Fruit fly (Drosophila melanogaster): Measurements from ENCODE around the gene Cpr65Ax2.
"Not testable (repeated sequence)": the region's sequence is repeated elsewhere in the genome, so short reads cannot be mapped to it uniquely, and the experiment has no call there.

The Cpr65Ax2 gene

DNA sequence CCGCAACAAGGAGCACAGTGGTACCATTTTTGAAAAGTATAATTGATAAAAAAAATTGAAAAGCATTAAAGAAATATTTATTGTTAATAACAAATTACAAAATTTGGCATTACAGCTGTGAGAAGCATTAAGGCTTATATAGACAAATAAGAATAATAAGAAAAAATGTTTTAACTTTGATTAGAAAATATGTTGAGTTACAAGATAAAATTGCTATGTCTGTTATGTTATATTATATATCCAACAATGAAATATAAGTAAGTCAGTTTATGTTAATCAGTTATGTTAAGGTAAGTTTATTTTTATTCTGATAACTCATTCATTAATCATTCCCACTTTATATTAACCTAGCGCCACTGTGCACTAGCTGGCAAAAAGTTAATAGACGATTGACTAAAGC, 9.2 kb upstream of the Cpr65Ax2 start:
- TF ChIP-seq insv (optimal IDR thresholded peaks at IDR 0.05) (no peak), Myc (optimal IDR thresholded peaks at IDR 0.05) (no peak), ttk (optimal IDR thresholded peaks at IDR 0.05) (no peak), h (optimal IDR thresholded peaks at IDR 0.05) (no peak), Sin3A (optimal IDR thresholded peaks at IDR 0.05) (no peak), psq (optimal IDR thresholded peaks at IDR 0.05) (no peak)

DNA sequence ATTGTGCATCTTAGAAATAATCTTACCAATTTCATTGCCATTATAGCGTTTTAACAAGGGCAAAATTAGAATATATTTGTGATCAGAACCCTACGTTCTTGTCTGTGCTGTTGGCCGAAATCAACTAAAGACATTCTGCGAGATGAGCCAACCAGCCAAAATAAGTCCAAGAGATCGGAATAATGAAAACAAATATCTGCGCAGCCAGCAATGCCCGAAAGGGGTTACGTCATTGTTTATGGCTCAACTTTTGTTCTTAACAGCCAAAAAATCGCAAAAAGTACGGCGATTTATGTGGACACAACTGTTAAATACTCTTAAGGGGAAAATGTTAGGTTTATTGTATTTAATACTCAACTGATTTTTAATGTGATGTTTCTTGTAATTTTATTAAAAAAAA, 7.9 kb upstream of the Cpr65Ax2 start, which contains the start of gene Cpr65Ay:
Gene Cpr65Ay (minus strand): TSS at position 101 of the 400 bp plus-strand sequence.
- TF ChIP-seq Sin3A (optimal IDR thresholded peaks at IDR 0.05) (no peak), ttk (optimal IDR thresholded peaks at IDR 0.05) (no peak), Myc (optimal IDR thresholded peaks at IDR 0.05) (no peak), h (optimal IDR thresholded peaks at IDR 0.05) (no peak), insv (optimal IDR thresholded peaks at IDR 0.05) (no peak), psq (optimal IDR thresholded peaks at IDR 0.05) (no peak)

dm6 chr3L:6157327-6158032, 6.8 kb upstream of the Cpr65Ax2 start, which contains the start of gene CG13297:
TSS of gene CG13297 (minus strand) at chr3L:6157377.
- no peak for TF ChIP-seq insv (optimal IDR thresholded peaks at IDR 0.05)
- no peak for TF ChIP-seq Myc (optimal IDR thresholded peaks at IDR 0.05)
- TF ChIP-seq h (optimal IDR thresholded peaks at IDR 0.05): no peak
- no peak for TF ChIP-seq Sin3A (optimal IDR thresholded peaks at IDR 0.05)
- no peak for TF ChIP-seq ttk (optimal IDR thresholded peaks at IDR 0.05)
- TF ChIP-seq psq (optimal IDR thresholded peaks at IDR 0.05): no peak

- TF ChIP-seq Sin3A (optimal IDR thresholded peaks at IDR 0.05): no peak
- TF ChIP-seq insv (optimal IDR thresholded peaks at IDR 0.05): no peak
- TF ChIP-seq psq (optimal IDR thresholded peaks at IDR 0.05): no peak
- TF ChIP-seq ttk (optimal IDR thresholded peaks at IDR 0.05): no peak
- TF ChIP-seq Myc (optimal IDR thresholded peaks at IDR 0.05): no peak
- TF ChIP-seq h (optimal IDR thresholded peaks at IDR 0.05): no peak
Measured at dm6 chr3L:6154951-6155394, 4.3 kb upstream of the Cpr65Ax2 start.

DNA sequence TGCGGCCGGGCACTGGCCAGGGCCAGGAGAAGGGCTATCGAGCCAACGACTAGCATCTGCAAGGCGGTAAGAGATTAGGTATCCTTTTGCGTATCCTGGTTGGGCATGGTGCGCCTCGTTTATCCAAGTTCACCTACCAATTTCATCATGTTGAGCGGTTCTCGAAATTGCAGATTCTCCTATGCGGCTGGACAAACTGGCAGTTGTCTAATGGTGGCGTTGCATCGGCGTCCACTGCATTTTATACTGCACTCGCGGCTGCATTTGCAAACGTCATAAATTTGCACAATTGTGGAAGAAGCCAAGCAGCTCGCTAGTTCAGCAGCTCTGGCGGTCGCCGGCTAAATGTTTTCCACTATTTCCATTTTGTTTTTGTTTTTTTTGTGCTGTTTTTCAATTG, 1.9 kb upstream of the Cpr65Ax2 start, which contains the start of gene Acp65Aa:
Gene Acp65Aa (minus strand): TSS at position 215 of the 400 bp plus-strand sequence.
- TF ChIP-seq insv (optimal IDR thresholded peaks at IDR 0.05) (no peak), ttk (optimal IDR thresholded peaks at IDR 0.05) (no peak), Sin3A (optimal IDR thresholded peaks at IDR 0.05) (no peak), psq (optimal IDR thresholded peaks at IDR 0.05) (no peak), h (optimal IDR thresholded peaks at IDR 0.05) (no peak)

- not testable (repeated sequence) for TF ChIP-seq h, psq, insv (optimal IDR thresholded peaks at IDR 0.05)
Measured at dm6 chr3L:6149248-6149647, 1.4 kb downstream of the Cpr65Ax2 start, which contains the start of gene Lcp65Ab1. TSS of gene Lcp65Ab1 (plus strand) at chr3L:6149548.

- TF ChIP-seq Myc, psq, Sin3A (optimal IDR thresholded peaks at IDR 0.05): not testable (repeated sequence)
Measured at dm6 chr3L:6147887-6148286, 2.8 kb downstream of the Cpr65Ax2 start, which contains the start of gene Cpr65Ax1. TSS of gene Cpr65Ax1 (minus strand) at chr3L:6147987.

- not testable (repeated sequence) for TF ChIP-seq Myc, insv, psq (optimal IDR thresholded peaks at IDR 0.05)
Measured at dm6 chr3L:6146374-6146773, 4.3 kb downstream of the Cpr65Ax2 start, which contains the start of gene Lcp65Ab2. TSS of gene Lcp65Ab2 (plus strand) at chr3L:6146674.

- TF ChIP-seq psq (optimal IDR thresholded peaks at IDR 0.05) (no peak), h (optimal IDR thresholded peaks at IDR 0.05) (no peak), ttk (optimal IDR thresholded peaks at IDR 0.05) (no peak), insv (optimal IDR thresholded peaks at IDR 0.05) (no peak), Sin3A (optimal IDR thresholded peaks at IDR 0.05) (no peak), Myc (optimal IDR thresholded peaks at IDR 0.05) (no peak)
Measured at dm6 chr3L:6144769-6145220, 5.9 kb downstream of the Cpr65Ax2 start, which contains the start of gene Lcp65Ac. TSS of gene Lcp65Ac (plus strand) at chr3L:6144819.

DNA sequence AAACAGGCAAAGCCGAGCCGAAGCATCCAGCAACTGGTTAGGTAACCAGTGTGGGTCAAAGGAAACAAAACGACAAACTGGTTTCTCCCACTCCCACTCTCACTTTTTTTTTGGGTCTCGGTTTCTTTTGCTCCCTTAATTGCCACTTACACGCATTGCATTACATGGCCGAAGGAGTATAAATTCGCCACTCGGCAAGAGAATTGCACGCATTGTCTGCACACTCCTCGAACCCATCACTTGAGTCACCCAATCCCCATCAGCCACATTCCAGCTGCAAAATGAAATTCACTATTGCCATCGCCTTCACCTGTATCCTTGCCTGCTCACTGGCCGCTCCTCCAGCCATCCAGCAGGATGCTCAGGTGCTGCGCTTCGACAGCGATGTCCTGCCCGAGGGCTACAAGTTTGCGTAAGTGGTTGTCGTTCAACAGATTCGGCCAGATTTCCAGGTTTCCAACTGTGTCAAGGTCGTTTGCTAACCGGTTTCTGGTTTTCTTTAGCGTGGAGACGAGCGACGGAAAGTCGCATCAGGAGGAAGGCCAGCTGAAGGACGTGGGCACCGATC, 7.4 kb downstream of the Cpr65Ax2 start, which contains the start of gene Lcp65Ad:
Gene Lcp65Ad (plus strand): TSS at position 208 of the 568 bp plus-strand sequence.
- TF ChIP-seq insv (optimal IDR thresholded peaks at IDR 0.05) (no peak), Sin3A (optimal IDR thresholded peaks at IDR 0.05) (no peak), ttk (optimal IDR thresholded peaks at IDR 0.05) (no peak), Myc (optimal IDR thresholded peaks at IDR 0.05) (no peak), h (optimal IDR thresholded peaks at IDR 0.05) (no peak), psq (optimal IDR thresholded peaks at IDR 0.05) (no peak)

DNA sequence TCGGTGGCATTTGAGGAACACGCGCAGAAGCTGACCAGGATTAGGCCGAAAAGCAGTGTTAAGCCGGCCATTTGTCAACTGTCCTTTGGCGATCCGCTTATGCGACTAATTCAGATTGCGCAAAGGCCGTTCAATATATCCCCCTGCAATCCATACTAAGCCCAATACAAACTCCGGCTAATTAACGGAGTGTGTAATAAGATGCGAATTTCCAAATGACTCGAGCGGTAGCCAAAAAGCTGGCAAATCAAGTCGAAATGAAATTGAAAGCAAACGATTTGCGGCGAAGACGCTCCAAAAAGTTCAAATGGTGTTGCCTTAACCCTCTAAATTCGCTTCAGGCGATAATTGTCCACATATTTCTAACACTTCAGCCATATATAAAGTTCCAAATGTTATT, 8.3 kb downstream of the Cpr65Ax2 start, which contains the start of gene Cpr65Aw:
Gene Cpr65Aw (minus strand): TSS at position 101 of the 400 bp plus-strand sequence.
- TF ChIP-seq psq (optimal IDR thresholded peaks at IDR 0.05) (no peak), Myc (optimal IDR thresholded peaks at IDR 0.05) (no peak), insv (optimal IDR thresholded peaks at IDR 0.05) (no peak), h (optimal IDR thresholded peaks at IDR 0.05) (no peak), ttk (optimal IDR thresholded peaks at IDR 0.05) (no peak), Sin3A (optimal IDR thresholded peaks at IDR 0.05) (no peak)

DNA sequence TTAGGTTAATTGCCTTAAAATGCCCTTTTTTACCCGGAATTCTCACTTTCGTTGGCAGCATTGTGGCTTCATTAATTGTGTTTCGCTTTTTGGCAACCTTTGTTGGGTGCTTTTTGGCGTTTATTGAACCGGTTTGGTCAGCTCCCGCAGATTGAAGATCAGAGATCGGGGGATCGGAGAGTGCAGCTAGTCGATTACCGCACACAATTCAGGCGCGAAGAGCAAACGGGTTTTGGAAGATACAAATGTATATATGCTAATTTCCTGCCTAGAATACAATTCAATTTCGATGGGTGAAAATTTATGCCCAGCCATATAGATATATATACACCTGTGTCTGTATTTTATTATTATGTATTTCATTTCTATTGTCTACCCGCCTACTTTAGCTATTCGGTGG, 9.1 kb downstream of the Cpr65Ax2 start:
- no peak for TF ChIP-seq Myc (optimal IDR thresholded peaks at IDR 0.05)
- no peak for TF ChIP-seq h (optimal IDR thresholded peaks at IDR 0.05)
- TF ChIP-seq ttk (optimal IDR thresholded peaks at IDR 0.05): no peak
- TF ChIP-seq Sin3A (optimal IDR thresholded peaks at IDR 0.05): no peak
- no peak for TF ChIP-seq psq (optimal IDR thresholded peaks at IDR 0.05)
- TF ChIP-seq insv (optimal IDR thresholded peaks at IDR 0.05): no peak
